Worm (Caenorhabditis elegans): ENCODE results near the gene trxr-1.

- no peak for TF ChIP-seq hmg-1.1 (GFP tag; IDR thresholded peaks at IDR 0.05)
- no peak for TF ChIP-seq fkh-10 (GFP tag; optimal IDR thresholded peaks at IDR 0.05)
- TF ChIP-seq F44E2.7 (GFP tag; IDR thresholded peaks at IDR 0.05) = no peak
- no peak for TF ChIP-seq snpc-4 (tag; optimal IDR thresholded peaks at IDR 0.05)
- no peak for TF ChIP-seq nhr-77 (tag; optimal IDR thresholded peaks at IDR 0.05)
- TF ChIP-seq lin-39 (tag; optimal IDR thresholded peaks at IDR 0.05) = no peak
Measured at ce11 chrIV:6978625-6979024, 33.1 kb upstream of the trxr-1 start.
